Fruit fly (Drosophila melanogaster) whole organism: Measurements from ENCODE around the gene CG13713.
A peak's percentile ranks its signal among the peaks of the same experiment; 100 is the strongest.

ENCODE experiments used
- Dll ChIP-seq: fragments of >200 bp; optimal IDR thresholded peaks from 2 replicates; lab custom pipeline; 2017
- EcR ChIP-seq, 2 experiments: fragments of >200 bp; optimal IDR thresholded peaks; 2 replicates each; lab custom pipeline; 2017; ENCODE audit warnings: missing biosample characterization in 2 of 2, missing genetic modification characterization in 2 of 2, missing genetic modification reagents in 2 of 2
- pan ChIP-seq: fragments of >200 bp; optimal IDR thresholded peaks from 2 replicates; lab custom pipeline; 2017
- psq ChIP-seq: fragments of >200 bp; optimal IDR thresholded peaks from 2 replicates; lab custom pipeline; 2017

- no peak for TF ChIP-seq psq (lab: Kevin White, UChicago)
- TF ChIP-seq pan (lab: Kevin White, UChicago): no peak
- peak in 1 of 2 experiments; percentile 73 for TF ChIP-seq EcR (GFP tag; optimal IDR thresholded peaks at IDR 0.05; lab: Kevin White, UChicago)
- no peak for TF ChIP-seq Dll (lab: Kevin White, UChicago)
These were observed 49.9 kb downstream of the CG13713 start for dm6 chr3L:4747119-4747851.
